Worm (Caenorhabditis elegans) whole organism, young adult: Measurements from ENCODE around the gene set-4.

Experiments
- F23B12.7 ChIP-seq: sonication (generic microtip); optimal IDR thresholded peaks from 2 replicates; lab custom pipeline; 2017; ENCODE audit warnings: missing genetic modification characterization, mild to moderate bottlenecking, missing compliant biosample characterization, antibody characterized with exemption, moderate library complexity; ENCODE audit not compliant: insufficient read depth
- madf-10 ChIP-seq: sonication (generic microtip); optimal IDR thresholded peaks from 2 replicates; lab custom pipeline; 2016; ENCODE audit warnings: mild to moderate bottlenecking, missing genetic modification characterization, missing compliant biosample characterization
- ztf-22 ChIP-seq: fragments of 200-800 bp; sonication (Bioruptor generic); optimal IDR thresholded peaks from 2 replicates; lab custom pipeline; 2018; ENCODE audit warnings: mild to moderate bottlenecking, missing genetic modification characterization, moderate library complexity, missing compliant biosample characterization

ce11 chrII:6320655-6321388, 10.3 kb downstream of the set-4 start, which contains the start of gene efr-3:
- no peak for TF ChIP-seq ztf-22 (GFP tag; lab: Kevin White, UChicago)
- no peak for TF ChIP-seq madf-10 (tag; lab: Kevin White, UChicago)
- TF ChIP-seq F23B12.7 = peak; percentile 92
